Worm (Caenorhabditis elegans) whole organism, L4 larva: ENCODE results near the gene glrx-21.

Experiments
- D1046.2 ChIP-seq: fragments of 200-800 bp; sonication (Bioruptor generic); IDR thresholded peaks from 2 replicates; pipeline ENCODE4 v1.3.6; 2022; ENCODE audit warnings: missing genetic modification characterization, missing compliant biosample characterization
- F26F4.8 ChIP-seq: fragments of 200-800 bp; sonication (Bioruptor generic); conservative IDR thresholded peaks from 2 replicates; pipeline ENCODE4 v1.3.6; 2022; ENCODE audit warnings: missing genetic modification characterization, missing compliant biosample characterization
- F44E2.7 ChIP-seq: fragments of 200-800 bp; sonication (Bioruptor generic); IDR thresholded peaks from 2 replicates; pipeline ENCODE4 v2.1.2; 2022; ENCODE audit warnings: missing genetic modification characterization, missing compliant biosample characterization
- R02D3.7 ChIP-seq: fragments of 150-350 bp; sonication (generic microtip); optimal IDR thresholded peaks from 3 replicates; lab custom pipeline; 2014; ENCODE audit warnings: missing biosample characterization, missing genetic modification characterization
- T20F7.1 ChIP-seq: fragments of 200-800 bp; sonication (Bioruptor generic); optimal IDR thresholded peaks from 2 replicates; lab custom pipeline; 2018; ENCODE audit warnings: mild to moderate bottlenecking, missing genetic modification characterization, missing compliant biosample characterization
- T26A8.4 ChIP-seq: fragments of 200-800 bp; sonication (Bioruptor generic); IDR thresholded peaks from 2 replicates; pipeline ENCODE4 v1.3.6; 2022; ENCODE audit warnings: missing genetic modification characterization, missing compliant biosample characterization
- Y48G9A.11 ChIP-seq: fragments of 200-800 bp; sonication (Bioruptor generic); IDR thresholded peaks from 2 replicates; pipeline ENCODE4 v1.3.6; 2022; ENCODE audit warnings: missing genetic modification reagents, missing genetic modification characterization, missing compliant biosample characterization
- Y5F2A.4 ChIP-seq: fragments of 200-800 bp; sonication (Bioruptor generic); optimal IDR thresholded peaks from 2 replicates; lab custom pipeline; 2018; ENCODE audit warnings: mild to moderate bottlenecking, missing genetic modification characterization, missing compliant biosample characterization
- ZK546.5 ChIP-seq, 2 experiments: sonication (generic microtip); optimal IDR thresholded peaks; 2 replicates each; lab custom pipeline; 2017; ENCODE audit warnings: missing biosample characterization in 2 of 2, missing genetic modification characterization in 2 of 2
- aha-1 ChIP-seq: fragments of 150-350 bp; peaks from one replicate; lab custom pipeline; 2014; ENCODE audit warnings: missing biosample characterization, missing genetic modification characterization
- ama-1 ChIP-seq: fragments of 150-350 bp; optimal IDR thresholded peaks from 2 replicates; lab custom pipeline; 2014; ENCODE audit warnings: inconsistent platforms, mixed read lengths
- ceh-62 ChIP-seq: sonication (generic microtip); optimal IDR thresholded peaks from 2 replicates; lab custom pipeline; 2017; ENCODE audit warnings: missing biosample characterization, missing genetic modification characterization
- ceh-82 ChIP-seq: sonication (generic microtip); optimal IDR thresholded peaks from 2 replicates; lab custom pipeline; 2017; ENCODE audit warnings: missing biosample characterization, missing genetic modification characterization
- daf-16 ChIP-seq, 3 experiments: sonication (generic microtip); optimal IDR thresholded peaks; 2 replicates each; lab custom pipeline; 2016 to 2017; ENCODE audit warnings: missing genetic modification characterization in 3 of 3, missing genetic modification reagents in 3 of 3, mild to moderate bottlenecking in 2 of 3, missing compliant biosample characterization in 2 of 3, missing biosample characterization in 1 of 3, moderate library complexity in 1 of 3
- dpl-1 ChIP-seq: fragments of 150-350 bp; optimal IDR thresholded peaks from 2 replicates; lab custom pipeline; 2014; ENCODE audit warnings: missing biosample characterization, missing genetic modification reagents, missing genetic modification characterization
- dve-1 ChIP-seq: sonication (generic microtip); optimal IDR thresholded peaks from 2 replicates; lab custom pipeline; 2017; ENCODE audit warnings: antibody characterized with exemption, mild to moderate bottlenecking, missing genetic modification characterization, missing compliant biosample characterization; ENCODE audit not compliant: insufficient read depth
- egl-27 ChIP-seq: sonication (generic microtip); optimal IDR thresholded peaks from 3 replicates; lab custom pipeline; 2017; ENCODE audit warnings: missing biosample characterization, missing genetic modification reagents, missing genetic modification characterization
- fkh-10 ChIP-seq: fragments of 150-350 bp; optimal IDR thresholded peaks from 2 replicates; lab custom pipeline; 2014; ENCODE audit warnings: missing biosample characterization, missing genetic modification reagents, missing genetic modification characterization
- hif-1 ChIP-seq, 2 experiments: sonication (generic microtip); optimal IDR thresholded peaks; 2 replicates each; lab custom pipeline; 2016 to 2017; ENCODE audit warnings: missing compliant biosample characterization in 2 of 2, missing genetic modification characterization in 2 of 2, missing genetic modification reagents in 2 of 2, missing genotype in 2 of 2, mild to moderate bottlenecking in 1 of 2
- hlh-11 ChIP-seq: fragments of 200-800 bp; sonication (Bioruptor generic); optimal IDR thresholded peaks from 2 replicates; lab custom pipeline; 2018; ENCODE audit warnings: mild to moderate bottlenecking, missing genetic modification characterization, missing compliant biosample characterization
- hlh-30 ChIP-seq: sonication (generic microtip); optimal IDR thresholded peaks from 2 replicates; lab custom pipeline; 2017; ENCODE audit warnings: antibody characterized with exemption, mild to moderate bottlenecking, missing genetic modification characterization, missing compliant biosample characterization; ENCODE audit not compliant: insufficient read depth
- lim-7 ChIP-seq: fragments of 200-800 bp; sonication (Bioruptor generic); IDR thresholded peaks from 2 replicates; pipeline ENCODE4 v1.3.6; 2022; ENCODE audit warnings: missing genetic modification characterization, missing compliant biosample characterization
- lin-1 ChIP-seq: fragments of 200-800 bp; sonication (Bioruptor generic); IDR thresholded peaks from 2 replicates; pipeline ENCODE4 v1.3.6; 2022; ENCODE audit warnings: missing genetic modification reagents, missing genetic modification characterization, missing compliant biosample characterization
- lin-15B ChIP-seq: fragments of 150-350 bp; sonication (generic microtip); optimal IDR thresholded peaks from 3 replicates; lab custom pipeline; 2014; ENCODE audit warnings: missing biosample characterization, missing genetic modification characterization
- lin-29 ChIP-seq: fragments of 200-800 bp; sonication (Bioruptor generic); IDR thresholded peaks from 2 replicates; pipeline ENCODE4 v1.3.6; 2022; ENCODE audit warnings: missing genetic modification reagents, missing genetic modification characterization, missing compliant biosample characterization
- lin-38 ChIP-seq: fragments of 200-800 bp; sonication (Bioruptor generic); IDR thresholded peaks from 2 replicates; pipeline ENCODE4 v1.3.6; 2022; ENCODE audit warnings: missing genetic modification reagents, missing genetic modification characterization, missing compliant biosample characterization
- lsy-2 ChIP-seq, 2 experiments: fragments of 150-350 bp in 1 of 2; sonication (generic microtip) in 1 of 2; optimal IDR thresholded peaks; 2 replicates each; lab custom pipeline; 2014 to 2017; ENCODE audit warnings: missing biosample characterization in 2 of 2, missing genetic modification characterization in 2 of 2
- madf-5 ChIP-seq, 2 experiments: fragments of 200-800 bp; sonication (Bioruptor generic); IDR thresholded peaks; 2 replicates each; pipeline ENCODE4 v1.3.6; 2022; ENCODE audit warnings: missing compliant biosample characterization in 2 of 2, missing genetic modification characterization in 2 of 2
- mdt-29 ChIP-seq: fragments of 200-800 bp; sonication (Bioruptor generic); IDR thresholded peaks from 2 replicates; pipeline ENCODE4 v1.3.6; 2022; ENCODE audit warnings: missing genetic modification reagents, missing genetic modification characterization, missing compliant biosample characterization
- mep-1 ChIP-seq: fragments of 150-350 bp; sonication (generic microtip); optimal IDR thresholded peaks from 3 replicates; lab custom pipeline; 2014; ENCODE audit warnings: missing biosample characterization, missing genetic modification characterization
- mes-2 ChIP-seq: sonication (generic microtip); optimal IDR thresholded peaks from 2 replicates; lab custom pipeline; 2016; ENCODE audit warnings: missing genotype, mild to moderate bottlenecking, missing genetic modification characterization, missing compliant biosample characterization; ENCODE audit not compliant: poor library complexity, severe bottlenecking
- nhr-102 ChIP-seq: sonication (generic microtip); optimal IDR thresholded peaks from 2 replicates; lab custom pipeline; 2016; ENCODE audit warnings: mild to moderate bottlenecking, missing genetic modification characterization, moderate library complexity, missing compliant biosample characterization
- nhr-111 ChIP-seq: fragments of 200-800 bp; sonication (Bioruptor generic); optimal IDR thresholded peaks from 2 replicates; lab custom pipeline; 2018; ENCODE audit warnings: mild to moderate bottlenecking, missing genetic modification characterization, missing compliant biosample characterization
- nhr-25 ChIP-seq: sonication (generic microtip); optimal IDR thresholded peaks from 2 replicates; lab custom pipeline; 2017; ENCODE audit warnings: missing genetic modification characterization, mild to moderate bottlenecking, missing compliant biosample characterization, antibody characterized with exemption, moderate library complexity, borderline replicate concordance; ENCODE audit not compliant: insufficient read depth
- nhr-28 ChIP-seq: fragments of 150-350 bp; optimal IDR thresholded peaks from 2 replicates; lab custom pipeline; 2014; ENCODE audit warnings: missing biosample characterization, missing genetic modification characterization
- nhr-41 ChIP-seq: fragments of 200-800 bp; sonication (Bioruptor generic); IDR thresholded peaks from 2 replicates; pipeline ENCODE4 v1.3.6; 2022; ENCODE audit warnings: missing genetic modification reagents, missing genetic modification characterization, missing compliant biosample characterization
- nhr-42 ChIP-seq: fragments of 200-800 bp; sonication (Bioruptor generic); IDR thresholded peaks from 2 replicates; pipeline ENCODE4 v1.3.6; 2022; ENCODE audit warnings: missing genetic modification characterization, missing compliant biosample characterization
- nhr-6 ChIP-seq: fragments of 150-350 bp; optimal IDR thresholded peaks from 2 replicates; lab custom pipeline; 2014; ENCODE audit warnings: missing biosample characterization, missing genetic modification characterization
- nhr-76 ChIP-seq: fragments of 150-350 bp; optimal IDR thresholded peaks from 2 replicates; lab custom pipeline; 2014; ENCODE audit warnings: missing biosample characterization, missing genetic modification characterization
- pha-4 ChIP-seq, 2 experiments: fragments of 150-350 bp in 1 of 2; fragments of 200-800 bp in 1 of 2; sonication (Bioruptor generic) in 1 of 2; IDR thresholded peaks in 1 of 2; optimal IDR thresholded peaks in 1 of 2; 2 replicates each; pipeline versions ENCODE4 v1.3.6 to Lab custom; 2014 to 2022; ENCODE audit warnings: missing genetic modification characterization in 2 of 2, missing genetic modification reagents in 2 of 2, missing biosample characterization in 1 of 2, missing compliant biosample characterization in 1 of 2
- saeg-2 ChIP-seq: fragments of 200-800 bp; sonication (Bioruptor generic); IDR thresholded peaks from 2 replicates; pipeline ENCODE4 v1.3.6; 2022; ENCODE audit warnings: missing genetic modification reagents, missing genetic modification characterization, missing compliant biosample characterization
- snpc-4 ChIP-seq: fragments of 150-350 bp; optimal IDR thresholded peaks from 2 replicates; lab custom pipeline; 2014; ENCODE audit warnings: missing biosample characterization, missing genetic modification characterization
- spr-1 ChIP-seq: sonication (generic microtip); optimal IDR thresholded peaks from 2 replicates; lab custom pipeline; 2016; ENCODE audit warnings: mild to moderate bottlenecking, missing genetic modification characterization, missing compliant biosample characterization
- unc-130 ChIP-seq: sonication (generic microtip); optimal IDR thresholded peaks from 2 replicates; lab custom pipeline; 2016; ENCODE audit warnings: missing genetic modification reagents, missing genetic modification characterization, missing compliant biosample characterization
- unc-62 ChIP-seq, 3 experiments: fragments of 150-350 bp in 1 of 3; sonication (generic microtip); optimal IDR thresholded peaks in 2 of 3; peaks in 1 of 3; 1 replicate in 1 of 3; 2 replicates in 2 of 3; lab custom pipeline; 2014 to 2017; ENCODE audit warnings: missing biosample characterization in 3 of 3, missing genetic modification characterization in 3 of 3, missing genetic modification reagents in 3 of 3, missing genotype in 1 of 3
- zfp-3 ChIP-seq: fragments of 200-800 bp; sonication (Bioruptor generic); conservative IDR thresholded peaks from 2 replicates; pipeline ENCODE4 v1.3.6; 2022; ENCODE audit warnings: missing genetic modification reagents, missing genetic modification characterization, missing compliant biosample characterization
- zip-2 ChIP-seq: fragments of 150-350 bp; optimal IDR thresholded peaks from 2 replicates; lab custom pipeline; 2014; ENCODE audit warnings: missing biosample characterization, missing genetic modification characterization

Gene glrx-21

DNA sequence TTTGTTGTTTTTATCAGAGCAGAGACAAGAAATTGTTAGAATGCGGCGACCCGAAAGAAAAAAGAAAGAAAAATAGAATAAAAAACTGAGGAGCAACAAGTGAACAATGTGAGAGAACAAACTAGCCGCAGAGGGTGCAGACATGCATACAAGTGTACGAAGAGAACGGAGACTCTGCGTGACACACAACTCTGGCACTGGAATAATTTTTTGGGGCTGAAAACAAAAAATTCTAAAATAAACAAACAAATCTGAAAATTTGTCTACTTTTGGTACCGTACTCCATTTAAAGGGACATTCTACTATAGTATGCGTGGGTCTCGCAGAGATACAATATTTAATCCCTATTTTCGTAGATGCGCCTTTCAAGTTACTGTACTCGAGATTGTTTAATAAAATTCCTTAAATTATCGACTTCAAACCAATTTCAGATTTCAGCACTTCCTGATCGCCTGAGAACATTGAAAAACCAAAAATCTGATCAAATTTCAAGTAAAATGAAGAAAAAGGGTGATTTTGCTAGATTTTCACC lies 29.1 kb upstream of the glrx-21 start:
- TF ChIP-seq Y48G9A.11 (0 out of 2 replicates have a peak, but pooled peaks have one; percentile 49), lin-1 (GFP tag; lab: Robert Waterston, UW) (no peak), hlh-30 (peak; percentile 10), T20F7.1 (GFP tag; lab: Kevin White, UChicago) (no peak), lsy-2 (tag; optimal IDR thresholded peaks at IDR 0.05; lab: Kevin White, UChicago) (peak in 1 of 2 experiments; percentile 42), dve-1 (tag; lab: Kevin White, UChicago) (peak; percentile 9), saeg-2 (GFP tag; lab: Robert Waterston, UW) (no peak), R02D3.7 (tag; lab: Kevin White, UChicago) (no peak), egl-27 (no peak), D1046.2 (GFP tag; lab: Robert Waterston, UW) (no peak), unc-62 (GFP tag; optimal IDR thresholded peaks at IDR 0.05 in 1 of 2; lab: Kevin White, UChicago) (peak in 1 of 2 experiments; percentile 79), unc-62 (tag; optimal IDR thresholded peaks at IDR 0.05; lab: Kevin White, UChicago) (no peak), madf-5 (GFP tag; IDR thresholded peaks at IDR 0.05; lab: Robert Waterston, UW) (no peak), T26A8.4 (0 out of 2 replicates have a peak, but pooled peaks have one; percentile 7), daf-16 (GFP tag; optimal IDR thresholded peaks at IDR 0.05; lab: Kevin White, UChicago) (no peak), daf-16 (tag; optimal IDR thresholded peaks at IDR 0.05; lab: Kevin White, UChicago) (peak; percentile 57), dpl-1 (GFP tag; lab: Kevin White, UChicago) (peak; percentile 2), nhr-41 (no peak), lin-38 (GFP tag; lab: Robert Waterston, UW) (peak; percentile 22), nhr-6 (no peak)
- TF ChIP-seq, all 104 proteins: peak for 9

- TF ChIP-seq nhr-28 (peak; percentile 34), mep-1 (no peak), hlh-11 (peak; percentile 3), pha-4 (GFP tag; IDR thresholded peaks at IDR 0.05; lab: Robert Waterston, UW) (no peak), pha-4 (tag; optimal IDR thresholded peaks at IDR 0.05; lab: Kevin White, UChicago) (no peak), fkh-10 (peak; percentile 88), ZK546.5 (tag; optimal IDR thresholded peaks at IDR 0.05; lab: Kevin White, UChicago) (no peak), hlh-30 (peak; percentile 57)
Measured at ce11 chrIII:5373715-5374114, 27.8 kb upstream of the glrx-21 start.

- TF ChIP-seq ama-1, result no peak
- no peak for TF ChIP-seq lin-15B (tag; lab: Kevin White, UChicago)
- no peak for TF ChIP-seq zfp-3 (GFP tag; lab: Robert Waterston, UW)
- no peak for TF ChIP-seq mdt-29 (GFP tag; lab: Robert Waterston, UW)
- no peak for TF ChIP-seq nhr-76
- TF ChIP-seq snpc-4 (tag; lab: Kevin White, UChicago), result no peak
- no peak for TF ChIP-seq ceh-62 (tag; lab: Kevin White, UChicago)
- TF ChIP-seq unc-130 (GFP tag; lab: Kevin White, UChicago), result no peak
- no peak for TF ChIP-seq zip-2 (tag; lab: Kevin White, UChicago)
- TF ChIP-seq F26F4.8 (GFP tag; lab: Robert Waterston, UW), result no peak
- no peak for TF ChIP-seq lin-29 (GFP tag; lab: Robert Waterston, UW)
- no peak for TF ChIP-seq nhr-25 (tag; lab: Kevin White, UChicago)
- no peak for TF ChIP-seq F44E2.7 (GFP tag; lab: Robert Waterston, UW)
- no peak for TF ChIP-seq lim-7
- TF ChIP-seq aha-1 (tag; lab: Kevin White, UChicago), result peak; percentile 58
- TF ChIP-seq nhr-41, result no peak
- no peak for TF ChIP-seq nhr-111 (GFP tag; lab: Kevin White, UChicago)
- TF ChIP-seq spr-1 (tag; lab: Kevin White, UChicago), result no peak
- TF ChIP-seq nhr-102 (tag; lab: Kevin White, UChicago), result no peak
- TF ChIP-seq nhr-42, result no peak
- no peak for TF ChIP-seq Y5F2A.4 (GFP tag; lab: Kevin White, UChicago)
- no peak for TF ChIP-seq saeg-2 (GFP tag; lab: Robert Waterston, UW)
- TF ChIP-seq mes-2 (tag; lab: Kevin White, UChicago), result no peak
- TF ChIP-seq dve-1 (tag; lab: Kevin White, UChicago), result peak; percentile 36
- TF ChIP-seq hif-1 (tag; optimal IDR thresholded peaks at IDR 0.05; lab: Kevin White, UChicago), result no peak
- TF ChIP-seq ceh-82, result no peak
- TF ChIP-seq mep-1, result peak; percentile 43
Measured at ce11 chrIII:5372884-5373283, 27.0 kb upstream of the glrx-21 start.
